Worm (Caenorhabditis elegans) whole organism, young adult: ENCODE data around the gene acr-16.
A peak's percentile ranks its signal among the peaks of the same experiment; 100 is the strongest.

Experiments
- B0019.2 ChIP-seq: fragments of 200-800 bp; sonication (Bioruptor generic); conservative IDR thresholded peaks from 2 replicates; pipeline ENCODE4 v1.3.6; 2022; ENCODE audit warnings: missing genetic modification reagents, missing genetic modification characterization, missing compliant biosample characterization
- B0336.3 ChIP-seq: fragments of 200-800 bp; sonication (Bioruptor generic); IDR thresholded peaks from 2 replicates; pipeline ENCODE4 v1.3.6; 2022; ENCODE audit warnings: missing genetic modification characterization, missing compliant biosample characterization
- C06A6.2 ChIP-seq: fragments of 200-800 bp; sonication (Bioruptor generic); conservative IDR thresholded peaks from 2 replicates; pipeline ENCODE4 v1.3.6; 2022; ENCODE audit warnings: missing genetic modification characterization, missing compliant biosample characterization
- D2030.7 ChIP-seq: fragments of 200-800 bp; sonication (Bioruptor generic); IDR thresholded peaks from 2 replicates; pipeline ENCODE4 v1.3.6; 2022; ENCODE audit warnings: missing genetic modification reagents, missing genetic modification characterization, missing compliant biosample characterization
- F22D6.2 ChIP-seq: sonication (generic microtip); optimal IDR thresholded peaks from 2 replicates; lab custom pipeline; 2016; ENCODE audit warnings: mild to moderate bottlenecking, missing genetic modification characterization, missing compliant biosample characterization
- F33H1.4 ChIP-seq: fragments of 200-800 bp; sonication (Bioruptor generic); IDR thresholded peaks from 2 replicates; pipeline ENCODE4 v1.3.6; 2022; ENCODE audit warnings: missing genetic modification reagents, missing genetic modification characterization, missing compliant biosample characterization
- F37B4.10 ChIP-seq: fragments of 200-800 bp; sonication (Bioruptor generic); IDR thresholded peaks from 2 replicates; pipeline ENCODE4 v1.3.6; 2022; ENCODE audit warnings: missing genetic modification characterization, missing compliant biosample characterization
- F39B2.1 ChIP-seq: fragments of 200-800 bp; sonication (Bioruptor generic); IDR thresholded peaks from 2 replicates; pipeline ENCODE4 v1.3.6; 2022; ENCODE audit warnings: missing genetic modification reagents, missing genetic modification characterization, missing compliant biosample characterization
- F49E8.2 ChIP-seq: sonication (generic microtip); optimal IDR thresholded peaks from 3 replicates; lab custom pipeline; 2017; ENCODE audit warnings: missing genetic modification characterization, mild to moderate bottlenecking, missing compliant biosample characterization, antibody characterized with exemption, moderate library complexity; ENCODE audit not compliant: insufficient read depth
- F52B5.7 ChIP-seq: sonication (generic microtip); optimal IDR thresholded peaks from 2 replicates; lab custom pipeline; 2016; ENCODE audit warnings: mild to moderate bottlenecking, missing genetic modification characterization, missing compliant biosample characterization
- F57C9.4 ChIP-seq: sonication (generic microtip); optimal IDR thresholded peaks from 2 replicates; lab custom pipeline; 2017; ENCODE audit warnings: mild to moderate bottlenecking, missing genetic modification characterization, missing compliant biosample characterization
- K12H6.12 ChIP-seq: fragments of 200-800 bp; sonication (Bioruptor generic); optimal IDR thresholded peaks from 2 replicates; lab custom pipeline; 2018; ENCODE audit warnings: mild to moderate bottlenecking, missing genetic modification characterization, missing compliant biosample characterization
- T26A5.8 ChIP-seq: sonication (generic microtip); optimal IDR thresholded peaks from 2 replicates; lab custom pipeline; 2016; ENCODE audit warnings: missing genetic modification characterization, missing compliant biosample characterization
- Y53G8AR.9 ChIP-seq: fragments of 200-800 bp; sonication (Bioruptor generic); conservative IDR thresholded peaks from 2 replicates; pipeline ENCODE4 v1.3.6; 2022; ENCODE audit warnings: missing genetic modification reagents, missing genetic modification characterization, missing compliant biosample characterization
- aptf-2 ChIP-seq: fragments of 200-800 bp; sonication (Bioruptor generic); conservative IDR thresholded peaks from 2 replicates; pipeline ENCODE4 v1.3.6; 2022; ENCODE audit warnings: missing genetic modification reagents, missing genetic modification characterization, missing compliant biosample characterization
- athp-1 ChIP-seq: sonication (generic microtip); optimal IDR thresholded peaks from 2 replicates; lab custom pipeline; 2017; ENCODE audit warnings: mild to moderate bottlenecking, missing genetic modification characterization, missing compliant biosample characterization
- attf-3 ChIP-seq: fragments of 200-800 bp; sonication (Bioruptor generic); conservative IDR thresholded peaks from 2 replicates; pipeline ENCODE4 v1.3.6; 2022; ENCODE audit warnings: missing genetic modification reagents, missing genetic modification characterization, missing compliant biosample characterization
- attf-5 ChIP-seq: fragments of 200-800 bp; sonication (Bioruptor generic); optimal IDR thresholded peaks from 2 replicates; lab custom pipeline; 2018; ENCODE audit warnings: mild to moderate bottlenecking, missing genetic modification characterization, missing compliant biosample characterization
- bed-1 ChIP-seq: fragments of 200-800 bp; sonication (Bioruptor generic); IDR thresholded peaks from 2 replicates; pipeline ENCODE4 v1.3.6; 2022; ENCODE audit warnings: missing genetic modification reagents, missing genetic modification characterization, missing compliant biosample characterization
- bed-2 ChIP-seq: fragments of 200-800 bp; sonication (Bioruptor generic); IDR thresholded peaks from 2 replicates; pipeline ENCODE4 v1.3.6; 2022; ENCODE audit warnings: missing genetic modification reagents, missing genetic modification characterization, missing compliant biosample characterization
- ceh-100 ChIP-seq: fragments of 200-800 bp; sonication (Bioruptor generic); IDR thresholded peaks from 2 replicates; pipeline ENCODE4 v1.3.6; 2022; ENCODE audit warnings: missing genetic modification reagents, missing genetic modification characterization, missing compliant biosample characterization
- ceh-58 ChIP-seq: fragments of 200-800 bp; sonication (Bioruptor generic); IDR thresholded peaks from 2 replicates; pipeline ENCODE4 v1.3.6; 2022; ENCODE audit warnings: missing genetic modification characterization, missing compliant biosample characterization
- ceh-79 ChIP-seq: sonication (generic microtip); optimal IDR thresholded peaks from 2 replicates; lab custom pipeline; 2017; ENCODE audit warnings: mild to moderate bottlenecking, missing genetic modification characterization, missing compliant biosample characterization
- ceh-91 ChIP-seq: fragments of 200-800 bp; sonication (Bioruptor generic); IDR thresholded peaks from 2 replicates; pipeline ENCODE4 v1.3.6; 2022; ENCODE audit warnings: missing genetic modification reagents, missing genetic modification characterization, missing compliant biosample characterization
- chd-7 ChIP-seq: sonication (generic microtip); optimal IDR thresholded peaks from 2 replicates; lab custom pipeline; 2016; ENCODE audit warnings: mild to moderate bottlenecking, missing genetic modification characterization, moderate library complexity, missing compliant biosample characterization
- dpl-1 ChIP-seq: fragments of 150-350 bp; optimal IDR thresholded peaks from 2 replicates; lab custom pipeline; 2014; ENCODE audit warnings: missing biosample characterization, missing genetic modification reagents, missing genetic modification characterization
- egl-18 ChIP-seq: fragments of 200-800 bp; sonication (Bioruptor generic); IDR thresholded peaks from 2 replicates; pipeline ENCODE4 v1.3.6; 2022; ENCODE audit warnings: missing genetic modification reagents, missing genetic modification characterization, missing compliant biosample characterization
- fkh-3 ChIP-seq: sonication (generic microtip); optimal IDR thresholded peaks from 2 replicates; lab custom pipeline; 2016; ENCODE audit warnings: mild to moderate bottlenecking, missing genetic modification characterization, missing compliant biosample characterization
- hmg-20 ChIP-seq: fragments of 200-800 bp; sonication (Bioruptor generic); IDR thresholded peaks from 2 replicates; pipeline ENCODE4 v1.3.6; 2022; ENCODE audit warnings: missing genetic modification reagents, missing genetic modification characterization, missing compliant biosample characterization
- let-526 ChIP-seq: fragments of 200-800 bp; sonication (Bioruptor generic); IDR thresholded peaks from 2 replicates; pipeline ENCODE4 v1.3.6; 2022; ENCODE audit warnings: missing genetic modification reagents, missing genetic modification characterization, missing compliant biosample characterization
- lin-35 ChIP-seq, 3 experiments: fragments of 150-350 bp in 2 of 3; sonication (generic microtip) in 1 of 3; optimal IDR thresholded peaks; 2 replicates each; lab custom pipeline; 2014 to 2018; ENCODE audit warnings: missing biosample characterization in 3 of 3, missing genetic modification characterization in 3 of 3, missing genetic modification reagents in 3 of 3
- lin-40 ChIP-seq: sonication (generic microtip); optimal IDR thresholded peaks from 2 replicates; lab custom pipeline; 2016; ENCODE audit warnings: missing genetic modification characterization, mild to moderate bottlenecking, missing compliant biosample characterization, missing genotype, missing genetic modification reagents
- lir-1 ChIP-seq: fragments of 200-800 bp; sonication (Bioruptor generic); conservative IDR thresholded peaks from 2 replicates; pipeline ENCODE4 v1.3.6; 2022; ENCODE audit warnings: missing genetic modification reagents, missing genetic modification characterization, missing compliant biosample characterization
- lsl-1 ChIP-seq: fragments of 200-800 bp; sonication (Bioruptor generic); optimal IDR thresholded peaks from 2 replicates; lab custom pipeline; 2018; ENCODE audit warnings: mild to moderate bottlenecking, missing genetic modification characterization, moderate library complexity, missing compliant biosample characterization
- lsy-27 ChIP-seq: sonication (generic microtip); optimal IDR thresholded peaks from 2 replicates; lab custom pipeline; 2017; ENCODE audit warnings: missing genetic modification characterization, mild to moderate bottlenecking, missing compliant biosample characterization, antibody characterized with exemption, missing genotype, borderline replicate concordance; ENCODE audit not compliant: insufficient read depth
- mel-28 ChIP-seq: sonication (generic microtip); optimal IDR thresholded peaks from 2 replicates; lab custom pipeline; 2016; ENCODE audit warnings: borderline replicate concordance, mild to moderate bottlenecking, missing genetic modification characterization, missing compliant biosample characterization
- mes-4 ChIP-seq: sonication (generic microtip); optimal IDR thresholded peaks from 2 replicates; lab custom pipeline; 2016; ENCODE audit warnings: missing genotype, missing genetic modification characterization, missing compliant biosample characterization
- nfya-2 ChIP-seq: fragments of 200-800 bp; sonication (Bioruptor generic); IDR thresholded peaks from 2 replicates; pipeline ENCODE4 v1.3.6; 2022; ENCODE audit warnings: missing genetic modification reagents, missing genetic modification characterization, missing compliant biosample characterization
- nhr-90 ChIP-seq: sonication (generic microtip); optimal IDR thresholded peaks from 2 replicates; lab custom pipeline; 2016; ENCODE audit warnings: missing genotype, mild to moderate bottlenecking, missing genetic modification characterization, missing compliant biosample characterization
- rcor-1 ChIP-seq: fragments of 200-800 bp; sonication (Bioruptor generic); IDR thresholded peaks from 2 replicates; pipeline ENCODE4 v1.3.6; 2022; ENCODE audit warnings: missing genetic modification reagents, missing genetic modification characterization, missing compliant biosample characterization
- snpc-1.1 ChIP-seq: sonication (generic microtip); optimal IDR thresholded peaks from 2 replicates; lab custom pipeline; 2017; ENCODE audit warnings: missing genetic modification characterization, mild to moderate bottlenecking, missing compliant biosample characterization, antibody characterized with exemption, moderate library complexity, missing genotype, missing genetic modification reagents; ENCODE audit not compliant: insufficient read depth
- somi-1 ChIP-seq: fragments of 200-800 bp; sonication (Bioruptor generic); optimal IDR thresholded peaks from 2 replicates; lab custom pipeline; 2018; ENCODE audit warnings: mild to moderate bottlenecking, missing genetic modification characterization, missing compliant biosample characterization
- unc-130 ChIP-seq: sonication (generic microtip); optimal IDR thresholded peaks from 2 replicates; lab custom pipeline; 2016; ENCODE audit warnings: missing genetic modification reagents, missing genetic modification characterization, missing compliant biosample characterization
- unc-62 ChIP-seq: fragments of 150-350 bp; optimal IDR thresholded peaks from 2 replicates; lab custom pipeline; 2014; ENCODE audit warnings: missing biosample characterization, missing genetic modification reagents, missing genetic modification characterization
- zfh-2 ChIP-seq: fragments of 200-800 bp; sonication (Bioruptor generic); conservative IDR thresholded peaks from 2 replicates; pipeline ENCODE4 v1.3.6; 2022; ENCODE audit warnings: missing genetic modification reagents, missing genetic modification characterization, missing compliant biosample characterization
- ztf-18 ChIP-seq: sonication (generic microtip); optimal IDR thresholded peaks from 2 replicates; lab custom pipeline; 2016; ENCODE audit warnings: missing genotype, mild to moderate bottlenecking, missing genetic modification characterization, missing compliant biosample characterization
- ztf-28 ChIP-seq: fragments of 200-800 bp; sonication (Bioruptor generic); IDR thresholded peaks from 2 replicates; pipeline ENCODE4 v1.3.6; 2022; ENCODE audit warnings: missing genetic modification reagents, missing genetic modification characterization, missing compliant biosample characterization
- ztf-3 ChIP-seq: fragments of 200-800 bp; sonication (Bioruptor generic); optimal IDR thresholded peaks from 2 replicates; lab custom pipeline; 2018; ENCODE audit warnings: mild to moderate bottlenecking, missing genetic modification characterization, missing compliant biosample characterization

Gene acr-16

ce11 chrV:8606099-8606696 is 45.2 kb downstream of the acr-16 start, which contains the start of gene vps-60:
Gene vps-60 (minus strand): TSS chrV:8606128.
- TF ChIP-seq F33H1.4 (GFP tag; lab: Robert Waterston, UW), result peak; percentile 92
- TF ChIP-seq hmg-20 (GFP tag; lab: Robert Waterston, UW), result 0 out of 2 replicates have a peak, but pooled peaks have one; percentile 10
- TF ChIP-seq mes-4 (tag; lab: Kevin White, UChicago), result no peak
- TF ChIP-seq fkh-3 (tag; lab: Kevin White, UChicago), result no peak
- TF ChIP-seq D2030.7, result peak; percentile 63
- peak; percentile 8 to 77 (median 10) for TF ChIP-seq lin-35 (GFP tag; optimal IDR thresholded peaks at IDR 0.05; lab: Kevin White, UChicago)
- peak; percentile 92 for TF ChIP-seq K12H6.12
- TF ChIP-seq somi-1 (GFP tag; lab: Kevin White, UChicago), result peak; percentile 74
- peak; percentile 62 for TF ChIP-seq lsl-1
- TF ChIP-seq F22D6.2 (tag; lab: Kevin White, UChicago), result peak; percentile 21
- no peak for TF ChIP-seq F37B4.10 (GFP tag; lab: Robert Waterston, UW)
- peak; percentile 85 for TF ChIP-seq B0336.3 (GFP tag; lab: Robert Waterston, UW)
- TF ChIP-seq lsy-27, result no peak
- peak; percentile 61 for TF ChIP-seq F49E8.2
- peak; percentile 91 for TF ChIP-seq lin-40
- peak; percentile 45 for TF ChIP-seq snpc-1.1
- peak; percentile 75 for TF ChIP-seq ceh-91 (GFP tag; lab: Robert Waterston, UW)
- TF ChIP-seq egl-18 (GFP tag; lab: Robert Waterston, UW), result 0 out of 2 replicates have a peak, but pooled peaks have one; percentile 29
- TF ChIP-seq Y53G8AR.9 (GFP tag; lab: Robert Waterston, UW), result peak; percentile 86
- peak; percentile 64 for TF ChIP-seq unc-62 (GFP tag; lab: Kevin White, UChicago)
- peak; percentile 2 for TF ChIP-seq ztf-3
- TF ChIP-seq rcor-1 (GFP tag; lab: Robert Waterston, UW), result peak; percentile 66
- no peak for TF ChIP-seq T26A5.8 (tag; lab: Kevin White, UChicago)
- no peak for TF ChIP-seq let-526 (GFP tag; lab: Robert Waterston, UW)
- no peak for TF ChIP-seq nfya-2 (GFP tag; lab: Robert Waterston, UW)
- peak; percentile 70 for TF ChIP-seq dpl-1 (GFP tag; lab: Kevin White, UChicago)
- TF ChIP-seq F52B5.7 (tag; lab: Kevin White, UChicago), result no peak
- TF ChIP-seq ceh-100, result peak; percentile 57; the same call in 1 of the 2 replicates
- peak; percentile 81 for TF ChIP-seq athp-1
- peak; percentile 48 for TF ChIP-seq nhr-90 (tag; lab: Kevin White, UChicago)
- TF ChIP-seq unc-130 (GFP tag; lab: Kevin White, UChicago), result peak; percentile 14
- no peak for TF ChIP-seq F39B2.1 (GFP tag; lab: Robert Waterston, UW)
- TF ChIP-seq attf-5 (GFP tag; lab: Kevin White, UChicago), result peak; percentile 97
- TF ChIP-seq aptf-2, result no peak
- TF ChIP-seq C06A6.2 (GFP tag; lab: Robert Waterston, UW), result peak; percentile 71; the same call in 1 of the 2 replicates
- no peak for TF ChIP-seq ztf-28 (GFP tag; lab: Robert Waterston, UW)
- TF ChIP-seq ztf-18 (tag; lab: Kevin White, UChicago), result peak; percentile 68
- no peak for TF ChIP-seq ceh-58 (GFP tag; lab: Robert Waterston, UW)
- no peak for TF ChIP-seq bed-1
- TF ChIP-seq mel-28, result no peak
- no peak for TF ChIP-seq B0019.2 (GFP tag; lab: Robert Waterston, UW)
- TF ChIP-seq bed-2, result no peak
- TF ChIP-seq F57C9.4 (tag; lab: Kevin White, UChicago), result no peak
- no peak for TF ChIP-seq ceh-79 (tag; lab: Kevin White, UChicago)
- TF ChIP-seq lir-1 (GFP tag; lab: Robert Waterston, UW), result peak; percentile 39; the same call in 1 of the 2 replicates
- TF ChIP-seq attf-3 (GFP tag; lab: Robert Waterston, UW), result peak; percentile 50; the same call in 1 of the 2 replicates
- TF ChIP-seq zfh-2, result peak; percentile 97
- peak; percentile 68 for TF ChIP-seq chd-7 (tag; lab: Kevin White, UChicago)
